Fruit fly (Drosophila melanogaster): ENCODE results near the gene CG7829.

CG7829 gene

dm6 chr3R:29861432-29862249 lies 44.1 kb upstream of the CG7829 start, which contains the start of the genes CG15514 and RpS8 (continued):
- no peak for TF ChIP-seq CG3163 (GFP tag; optimal IDR thresholded peaks at IDR 0.05)
- TF ChIP-seq lov (optimal IDR thresholded peaks at IDR 0.05), result no peak
- TF ChIP-seq lov (GFP tag; IDR thresholded peaks at IDR 0.05), result no peak
- TF ChIP-seq schlank (tag; optimal IDR thresholded peaks at IDR 0.05), result peak; percentile 41
- no peak for TF ChIP-seq chif (GFP tag; optimal IDR thresholded peaks at IDR 0.05)
- TF ChIP-seq CG2875 (GFP tag; optimal IDR thresholded peaks at IDR 0.05), result peak; percentile 57
- peak; percentile 67 for TF ChIP-seq Fer2 (tag; optimal IDR thresholded peaks at IDR 0.05)

DNA sequence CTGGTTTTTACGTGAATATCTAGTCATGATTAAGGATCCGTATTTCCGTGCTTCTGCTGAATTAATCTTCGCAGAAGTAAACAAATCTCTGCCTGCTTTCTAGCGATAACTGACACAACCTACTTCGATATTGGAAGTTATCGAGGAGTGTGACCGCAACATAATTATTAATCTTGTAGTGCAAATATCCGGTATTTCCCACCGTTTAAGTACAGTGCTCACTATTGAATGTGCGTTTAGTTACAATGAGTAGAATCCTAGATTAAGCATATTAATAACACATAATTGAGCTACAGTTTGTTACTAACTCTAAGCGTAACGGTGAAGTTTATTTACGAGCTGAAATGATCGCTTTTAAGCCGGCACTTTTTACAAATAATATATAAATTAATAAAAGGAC lies 42.2 kb upstream of the CG7829 start:
- TF ChIP-seq CG12744 (GFP tag; optimal IDR thresholded peaks at IDR 0.05) (peak; percentile 10), dati (GFP tag; IDR thresholded peaks at IDR 0.05) (peak; percentile 23; the same call in 1 of the 2 replicates), HmgZ (tag; optimal IDR thresholded peaks at IDR 0.05) (peak; percentile 72), CG34376 (GFP tag; optimal IDR thresholded peaks at IDR 0.05) (peak; percentile 64), shn (GFP tag; optimal IDR thresholded peaks at IDR 0.05) (no peak), Ssrp (tag; optimal IDR thresholded peaks at IDR 0.05) (peak; percentile 35), HHEX (GFP tag; optimal IDR thresholded peaks at IDR 0.05) (peak; percentile 33), CG10209 (GFP tag; optimal IDR thresholded peaks at IDR 0.05) (peak; percentile 37), CG10979 (tag; optimal IDR thresholded peaks at IDR 0.05) (peak; percentile 28), lilli (GFP tag; optimal IDR thresholded peaks at IDR 0.05) (peak; percentile 67), lov (optimal IDR thresholded peaks at IDR 0.05) (no peak), lov (GFP tag; IDR thresholded peaks at IDR 0.05) (no peak), maf-S (GFP tag; optimal IDR thresholded peaks at IDR 0.05) (no peak), CG17385 (GFP tag; optimal IDR thresholded peaks at IDR 0.05) (no peak), Six4 (GFP tag; optimal IDR thresholded peaks at IDR 0.05) (peak; percentile 8), CG31441 (GFP tag; IDR thresholded peaks at IDR 0.05) (no peak; the same call in 1 of the 2 replicates), CoRest (tag; optimal IDR thresholded peaks at IDR 0.05) (peak; percentile 64), Meics (GFP tag; optimal IDR thresholded peaks at IDR 0.05) (peak; percentile 66), pros (GFP tag; optimal IDR thresholded peaks at IDR 0.05) (no peak), Nf-YB (GFP tag; optimal IDR thresholded peaks at IDR 0.05) (no peak), lola (GFP tag; optimal IDR thresholded peaks at IDR 0.05) (no peak), HLHmδ (GFP tag; optimal IDR thresholded peaks at IDR 0.05) (no peak), CG30020 (tag; optimal IDR thresholded peaks at IDR 0.05) (no peak), Dref (GFP tag; IDR thresholded peaks at IDR 0.05) (peak; percentile 76), CG34224 (GFP tag; IDR thresholded peaks at IDR 0.05; ENCODE audit: partially characterized antibody) (peak; percentile 58), Opbp (GFP tag; IDR thresholded peaks at IDR 0.05; ENCODE audit: partially characterized antibody) (0 out of 3 replicates have a peak, but pooled peaks have one; percentile 27), CG18619 (GFP tag; optimal IDR thresholded peaks at IDR 0.05) (peak; percentile 16), nerfin-1 (tag; optimal IDR thresholded peaks at IDR 0.05) (peak; percentile 16), CG9932 (GFP tag; IDR thresholded peaks at IDR 0.05) (peak; percentile 59), Oaz (GFP tag; IDR thresholded peaks at IDR 0.05) (no peak), tin (GFP tag; optimal IDR thresholded peaks at IDR 0.05) (peak; percentile 8), Hr78 (GFP tag; optimal IDR thresholded peaks at IDR 0.05) (no peak), Blimp-1 (GFP tag; optimal IDR thresholded peaks at IDR 0.05) (peak; percentile 3), CG2712 (tag; optimal IDR thresholded peaks at IDR 0.05) (peak; percentile 56), Eip74EF (GFP tag; optimal IDR thresholded peaks at IDR 0.05) (no peak), slou (GFP tag; optimal IDR thresholded peaks at IDR 0.05) (no peak), CG17359 (tag; optimal IDR thresholded peaks at IDR 0.05) (peak; percentile 50), Elba2 (GFP tag; optimal IDR thresholded peaks at IDR 0.05) (no peak), CG1602 (GFP tag; optimal IDR thresholded peaks at IDR 0.05) (peak; percentile 35), ab (GFP tag; optimal IDR thresholded peaks at IDR 0.05) (no peak)

All from whole organism, embryonic.